Fruit fly (Drosophila melanogaster): ENCODE data around the gene CG13712.
A peak's percentile ranks its signal among the peaks of the same experiment; 100 is the strongest.

The CG13712 gene

DNA sequence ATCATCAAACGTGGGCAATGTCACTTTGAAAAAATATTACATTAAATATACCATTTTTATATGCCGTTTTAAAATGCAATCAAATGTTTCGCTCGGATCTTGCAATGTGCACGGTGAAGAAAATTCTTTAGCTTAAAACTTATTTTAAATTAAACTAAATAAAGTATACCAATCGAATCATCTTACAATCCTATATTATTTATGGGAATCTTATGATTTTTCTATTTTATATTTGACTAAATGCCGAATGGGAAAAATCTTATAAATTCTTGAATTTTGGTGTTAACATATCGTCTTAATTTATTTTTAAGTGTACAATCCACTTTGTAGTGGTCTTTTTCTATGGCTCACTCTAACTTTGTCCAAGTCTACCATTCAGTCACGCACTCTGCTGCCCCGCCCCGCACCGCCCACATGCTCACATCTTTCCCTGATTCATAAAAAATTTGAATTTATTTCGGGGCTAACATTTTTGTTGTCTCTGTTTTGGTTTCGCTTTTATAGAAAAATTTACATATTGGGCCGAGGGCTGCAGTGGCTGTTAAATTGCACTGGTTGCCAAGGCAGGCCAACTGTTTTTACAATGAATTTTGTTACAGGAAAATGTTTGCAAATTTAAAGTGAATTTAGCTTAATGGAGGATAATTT is 10.9 kb upstream of the CG13712 start (continued):
- TF ChIP-seq CG10366 (GFP tag; IDR thresholded peaks at IDR 0.05) (peak; percentile 32; the same call in 1 of the 2 replicates), CG5180 (GFP tag; optimal IDR thresholded peaks at IDR 0.05) (no peak), tna (GFP tag; IDR thresholded peaks at IDR 0.05; ENCODE audit: partially characterized antibody) (no peak), nmo (GFP tag; optimal IDR thresholded peaks at IDR 0.05) (peak; percentile 55), vfl (GFP tag; optimal IDR thresholded peaks at IDR 0.05) (no peak), Asciz (GFP tag; optimal IDR thresholded peaks at IDR 0.05) (peak; percentile 44), CG43689 (GFP tag; IDR thresholded peaks at IDR 0.05) (0 out of 2 replicates have a peak, but pooled peaks have one; percentile 19), CG14441 (GFP tag; IDR thresholded peaks at IDR 0.05) (peak; percentile 43), CG2199 (GFP tag; IDR thresholded peaks at IDR 0.05) (no peak), CG2129 (GFP tag; IDR thresholded peaks at IDR 0.05; ENCODE audit: partially characterized antibody) (no peak), dmrt99B (tag; optimal IDR thresholded peaks at IDR 0.05) (peak; percentile 84), BtbVII (GFP tag; optimal IDR thresholded peaks at IDR 0.05) (no peak), sc (optimal IDR thresholded peaks at IDR 0.05) (no peak), sc (GFP tag; optimal IDR thresholded peaks at IDR 0.05) (no peak), CG15073 (GFP tag; optimal IDR thresholded peaks at IDR 0.05) (no peak), CG8388 (GFP tag; optimal IDR thresholded peaks at IDR 0.05) (peak; percentile 16), CG32772 (GFP tag; IDR thresholded peaks at IDR 0.05) (peak; percentile 40; the same call in 1 of the 2 replicates), phol (tag; optimal IDR thresholded peaks at IDR 0.05) (peak; percentile 71), HmgZ (tag; optimal IDR thresholded peaks at IDR 0.05) (no peak), zfh2 (GFP tag; optimal IDR thresholded peaks at IDR 0.05) (no peak), CG17385 (GFP tag; optimal IDR thresholded peaks at IDR 0.05) (peak; percentile 27), lov (optimal IDR thresholded peaks at IDR 0.05) (no peak), lov (GFP tag; IDR thresholded peaks at IDR 0.05) (no peak), tup (GFP tag; optimal IDR thresholded peaks at IDR 0.05) (no peak), Tbp (GFP tag; optimal IDR thresholded peaks at IDR 0.05) (no peak), CG1603 (tag; optimal IDR thresholded peaks at IDR 0.05) (no peak), CG14014 (GFP tag; IDR thresholded peaks at IDR 0.05) (no peak), PHDP (tag; optimal IDR thresholded peaks at IDR 0.05) (peak; percentile 34), CG6683 (GFP tag; optimal IDR thresholded peaks at IDR 0.05) (no peak), unpg (GFP tag; optimal IDR thresholded peaks at IDR 0.05) (peak; percentile 48), repo (GFP tag; optimal IDR thresholded peaks at IDR 0.05) (no peak), bbx (GFP tag; IDR thresholded peaks at IDR 0.05; ENCODE audit: partially characterized antibody) (no peak), CG4404 (GFP tag; IDR thresholded peaks at IDR 0.05) (no peak), TFAM (GFP tag; optimal IDR thresholded peaks at IDR 0.05) (no peak), cato (GFP tag; optimal IDR thresholded peaks at IDR 0.05; ENCODE audit: borderline replicate concordance) (no peak), Fer2 (tag; optimal IDR thresholded peaks at IDR 0.05) (no peak), CG10959 (GFP tag; IDR thresholded peaks at IDR 0.05) (no peak), pum (GFP tag; optimal IDR thresholded peaks at IDR 0.05) (no peak), CG10979 (tag; optimal IDR thresholded peaks at IDR 0.05) (no peak), Six4 (GFP tag; optimal IDR thresholded peaks at IDR 0.05) (no peak), gsb-n (tag; optimal IDR thresholded peaks at IDR 0.05) (peak; percentile 22), CG15479 (GFP tag; optimal IDR thresholded peaks at IDR 0.05) (no peak), caup (GFP tag; optimal IDR thresholded peaks at IDR 0.05; ENCODE audit: severe bottlenecking) (no peak), Poxn (GFP tag; IDR thresholded peaks at IDR 0.05) (no peak), br (optimal IDR thresholded peaks at IDR 0.05) (no peak), CG6689 (GFP tag; IDR thresholded peaks at IDR 0.05) (peak; percentile 55; the same call in 1 of the 2 replicates), CrebB (tag; optimal IDR thresholded peaks at IDR 0.05) (no peak), Dbx (GFP tag; IDR thresholded peaks at IDR 0.05) (no peak), gt (GFP tag; IDR thresholded peaks at IDR 0.05) (no peak), az2 (GFP tag; optimal IDR thresholded peaks at IDR 0.05) (no peak), pfk (GFP tag; optimal IDR thresholded peaks at IDR 0.05) (no peak)

All from whole organism, embryonic.